Fruit fly (Drosophila melanogaster) whole organism, embryonic: ENCODE measurements around the gene mv.

ENCODE experiments used
- ATbp ChIP-seq: fragments of 200-800 bp; sonication (Bioruptor generic); optimal IDR thresholded peaks from 2 replicates; lab custom pipeline; 2017; ENCODE audit warnings: missing biosample characterization, mild to moderate bottlenecking, missing genetic modification characterization, missing genetic modification reagents
- Adf1 ChIP-seq: fragments of 200-800 bp; sonication (Bioruptor generic); IDR thresholded peaks from 2 replicates; pipeline ENCODE4 v1.3.6; 2022; ENCODE audit warnings: missing biosample characterization, missing genetic modification characterization
- Blimp-1 ChIP-seq: fragments of 200-800 bp; sonication (Bioruptor generic); optimal IDR thresholded peaks from 3 replicates; lab custom pipeline; 2018; ENCODE audit warnings: missing biosample characterization, missing genetic modification characterization, mild to moderate bottlenecking, moderate library complexity, missing genetic modification reagents
- CG11093 ChIP-seq: fragments of 200-800 bp; sonication (Bioruptor generic); IDR thresholded peaks from 3 replicates; pipeline ENCODE4 v1.3.6; 2022; ENCODE audit warnings: missing biosample characterization, missing genetic modification characterization
- CG11696 ChIP-seq: fragments of 200-800 bp; sonication (Bioruptor generic); IDR thresholded peaks from 2 replicates; pipeline ENCODE4 v1.3.6; 2022; ENCODE audit warnings: missing biosample characterization, missing genetic modification characterization
- CG12071 ChIP-seq: fragments of 200-800 bp; sonication (Bioruptor generic); optimal IDR thresholded peaks from 3 replicates; lab custom pipeline; 2018; ENCODE audit warnings: missing biosample characterization, mild to moderate bottlenecking, missing genetic modification characterization
- CG12769 ChIP-seq: fragments of 200-800 bp; sonication (Bioruptor generic); optimal IDR thresholded peaks from 2 replicates; lab custom pipeline; 2019; ENCODE audit warnings: missing biosample characterization, mild to moderate bottlenecking, missing genetic modification characterization, moderate library complexity
- CG13287 ChIP-seq: fragments of 200-800 bp; sonication (Bioruptor generic); IDR thresholded peaks from 2 replicates; pipeline ENCODE4 v1.3.6; 2022; ENCODE audit warnings: missing biosample characterization, missing genetic modification characterization; ENCODE audit not compliant: partially characterized antibody
- CG13894 ChIP-seq: fragments of 200-800 bp; sonication (Bioruptor generic); optimal IDR thresholded peaks from 3 replicates; lab custom pipeline; 2018; ENCODE audit warnings: missing biosample characterization, mild to moderate bottlenecking, missing genetic modification characterization, moderate library complexity
- CG14014 ChIP-seq: fragments of 200-800 bp; sonication (Bioruptor generic); IDR thresholded peaks from 2 replicates; pipeline ENCODE4 v1.3.6; 2022; ENCODE audit warnings: missing biosample characterization, missing genetic modification characterization
- CG14441 ChIP-seq: fragments of 200-800 bp; sonication (Bioruptor generic); IDR thresholded peaks from 2 replicates; pipeline ENCODE4 v1.3.6; 2022; ENCODE audit warnings: missing biosample characterization, missing genetic modification characterization
- CG14860 ChIP-seq: fragments of 200-800 bp; sonication (Bioruptor generic); IDR thresholded peaks from 3 replicates; pipeline ENCODE4 v1.3.6; 2022; ENCODE audit warnings: missing biosample characterization, missing genetic modification characterization; ENCODE audit not compliant: partially characterized antibody
- CG15011 ChIP-seq: fragments of 200-800 bp; sonication (Bioruptor generic); optimal IDR thresholded peaks from 3 replicates; lab custom pipeline; 2018; ENCODE audit warnings: missing biosample characterization, mild to moderate bottlenecking, missing genetic modification characterization
- CG16863 ChIP-seq: fragments of 200-800 bp; sonication (Bioruptor generic); optimal IDR thresholded peaks from 3 replicates; lab custom pipeline; 2016; ENCODE audit warnings: missing biosample characterization, missing genetic modification characterization
- CG17829 ChIP-seq: fragments of 200-800 bp; optimal IDR thresholded peaks from 2 replicates; lab custom pipeline; 2019; ENCODE audit warnings: missing biosample characterization, mild to moderate bottlenecking, missing genetic modification characterization, moderate library complexity
- CG2875 ChIP-seq: fragments of 200-800 bp; sonication (Bioruptor generic); optimal IDR thresholded peaks from 2 replicates; lab custom pipeline; 2017; ENCODE audit warnings: missing biosample characterization, mild to moderate bottlenecking, missing genetic modification characterization, missing genetic modification reagents
- CG30403 ChIP-seq: fragments of 200-800 bp; sonication (Bioruptor generic); optimal IDR thresholded peaks from 3 replicates; lab custom pipeline; 2016; ENCODE audit warnings: missing biosample characterization, missing genetic modification characterization
- CG3065 ChIP-seq: fragments of 200-800 bp; sonication (Bioruptor generic); optimal IDR thresholded peaks from 2 replicates; lab custom pipeline; 2016; ENCODE audit warnings: missing biosample characterization, missing genetic modification characterization
- CG4854 ChIP-seq: fragments of 200-800 bp; sonication (Bioruptor generic); optimal IDR thresholded peaks from 2 replicates; lab custom pipeline; 2016; ENCODE audit warnings: missing biosample characterization, missing genetic modification characterization, inconsistent platforms
- CG6813 ChIP-seq: fragments of 200-800 bp; sonication (Bioruptor generic); optimal IDR thresholded peaks from 2 replicates; lab custom pipeline; 2017; ENCODE audit warnings: missing biosample characterization, missing genetic modification characterization, mild to moderate bottlenecking, moderate library complexity, missing genetic modification reagents
- CG7839 ChIP-seq: fragments of 200-800 bp; sonication (Bioruptor generic); optimal IDR thresholded peaks from 3 replicates; lab custom pipeline; 2018; ENCODE audit warnings: missing biosample characterization, mild to moderate bottlenecking, missing genetic modification characterization, moderate library complexity
- Camta ChIP-seq: fragments of 200-800 bp; sonication (Bioruptor generic); optimal IDR thresholded peaks from 2 replicates; lab custom pipeline; 2016; ENCODE audit warnings: missing biosample characterization, missing genetic modification characterization
- Dll ChIP-seq: fragments of 200-800 bp; sonication (Bioruptor generic); IDR thresholded peaks from 4 replicates; pipeline ENCODE4 v1.3.6; 2022; ENCODE audit warnings: missing biosample characterization, missing genetic modification characterization; ENCODE audit not compliant: partially characterized antibody
- Mes4 ChIP-seq: fragments of 200-800 bp; sonication (Bioruptor generic); optimal IDR thresholded peaks from 2 replicates; lab custom pipeline; 2016; ENCODE audit warnings: missing biosample characterization, missing genetic modification characterization
- Mrtf ChIP-seq: fragments of 200-800 bp; sonication (Bioruptor generic); IDR thresholded peaks from 3 replicates; pipeline ENCODE4 v1.3.6; 2022; ENCODE audit warnings: missing biosample characterization, missing genetic modification characterization
- Nf-YB ChIP-seq: fragments of 200-800 bp; sonication (Bioruptor generic); optimal IDR thresholded peaks from 3 replicates; lab custom pipeline; 2019; ENCODE audit warnings: missing biosample characterization, mild to moderate bottlenecking, missing genetic modification characterization, moderate library complexity
- Rfx ChIP-seq: fragments of 200-800 bp; sonication (Bioruptor generic); IDR thresholded peaks from 2 replicates; pipeline ENCODE4 v1.3.6; 2022; ENCODE audit warnings: missing biosample characterization, missing genetic modification characterization
- ap ChIP-seq: fragments of 200-800 bp; sonication (Bioruptor generic); IDR thresholded peaks from 2 replicates; pipeline ENCODE4 v1.3.6; 2022; ENCODE audit warnings: missing biosample characterization, missing genetic modification characterization
- cas ChIP-seq: fragments of 200-800 bp; sonication (Bioruptor generic); IDR thresholded peaks from 2 replicates; pipeline ENCODE4 v1.3.6; 2022; ENCODE audit warnings: missing biosample characterization, missing genetic modification characterization
- caup ChIP-seq: fragments of 200-800 bp; sonication (Bioruptor generic); optimal IDR thresholded peaks from 3 replicates; lab custom pipeline; 2017; ENCODE audit warnings: missing biosample characterization, mild to moderate bottlenecking, missing genetic modification characterization, moderate library complexity; ENCODE audit not compliant: severe bottlenecking
- ci ChIP-seq: fragments of 200-800 bp; sonication (Bioruptor generic); IDR thresholded peaks from 3 replicates; pipeline ENCODE4 v1.3.6; 2022; ENCODE audit warnings: missing biosample characterization, missing genetic modification characterization
- crol ChIP-seq: fragments of 200-800 bp; sonication (Bioruptor generic); IDR thresholded peaks from 2 replicates; pipeline ENCODE4 v1.3.6; 2022; ENCODE audit warnings: missing biosample characterization, missing genetic modification characterization
- ewg ChIP-seq: fragments of 200-800 bp; sonication (Bioruptor generic); optimal IDR thresholded peaks from 3 replicates; lab custom pipeline; 2017; ENCODE audit warnings: mild to moderate bottlenecking, missing biosample characterization, missing genetic modification reagents, missing genetic modification characterization
- fd3F ChIP-seq: fragments of 200-800 bp; sonication (Bioruptor generic); optimal IDR thresholded peaks from 2 replicates; lab custom pipeline; 2018; ENCODE audit warnings: missing biosample characterization, mild to moderate bottlenecking, missing genetic modification characterization, moderate library complexity
- gem ChIP-seq: fragments of 200-800 bp; sonication (Bioruptor generic); optimal IDR thresholded peaks from 2 replicates; lab custom pipeline; 2019; ENCODE audit warnings: missing biosample characterization, mild to moderate bottlenecking, missing genetic modification characterization, moderate library complexity
- her ChIP-seq: fragments of 200-800 bp; sonication (Bioruptor generic); optimal IDR thresholded peaks from 2 replicates; lab custom pipeline; 2016; ENCODE audit warnings: missing biosample characterization, missing genetic modification characterization
- jing ChIP-seq: fragments of 200-800 bp; sonication (Bioruptor generic); optimal IDR thresholded peaks from 2 replicates; lab custom pipeline; 2018; ENCODE audit warnings: missing biosample characterization, mild to moderate bottlenecking, missing genetic modification characterization
- lab ChIP-seq: fragments of 200-800 bp; sonication (Bioruptor generic); optimal IDR thresholded peaks from 3 replicates; lab custom pipeline; 2017; ENCODE audit warnings: missing biosample characterization, missing genetic modification characterization, mild to moderate bottlenecking, moderate library complexity, missing genetic modification reagents
- lov ChIP-seq, 2 experiments: fragments of 200-800 bp in 1 of 2; fragments of >200 bp in 1 of 2; sonication (Bioruptor generic) in 1 of 2; IDR thresholded peaks in 1 of 2; optimal IDR thresholded peaks in 1 of 2; 2 replicates in 1 of 2; 3 replicates in 1 of 2; pipeline versions ENCODE4 v1.3.6 to Lab custom; 2017 to 2022; ENCODE audit warnings: missing biosample characterization in 1 of 2, missing genetic modification characterization in 1 of 2
- odd ChIP-seq: fragments of 200-800 bp; sonication (Bioruptor generic); optimal IDR thresholded peaks from 2 replicates; lab custom pipeline; 2017; ENCODE audit warnings: missing biosample characterization, mild to moderate bottlenecking, missing genetic modification characterization
- psq ChIP-seq: fragments of 200-800 bp; sonication (Bioruptor generic); optimal IDR thresholded peaks from 2 replicates; lab custom pipeline; 2017; ENCODE audit warnings: missing biosample characterization, missing genetic modification characterization
- pzg ChIP-seq: fragments of 200-800 bp; sonication (Bioruptor generic); optimal IDR thresholded peaks from 3 replicates; lab custom pipeline; 2018; ENCODE audit warnings: missing biosample characterization, mild to moderate bottlenecking, missing genetic modification characterization, moderate library complexity
- sens ChIP-seq: fragments of 200-800 bp; sonication (Bioruptor generic); peaks from one replicate; lab custom pipeline; 2016; ENCODE audit warnings: missing biosample characterization, missing genetic modification characterization
- sens-2 ChIP-seq: fragments of 200-800 bp; sonication (Bioruptor generic); IDR thresholded peaks from 2 replicates; pipeline ENCODE4 v1.3.6; 2022; ENCODE audit warnings: missing biosample characterization, missing genetic modification characterization
- sqz ChIP-seq: fragments of 200-800 bp; sonication (Bioruptor generic); optimal IDR thresholded peaks from 3 replicates; lab custom pipeline; 2018; ENCODE audit warnings: missing biosample characterization, mild to moderate bottlenecking, missing genetic modification characterization
- unc-4 ChIP-seq: fragments of 200-800 bp; sonication (Bioruptor generic); IDR thresholded peaks from 2 replicates; pipeline ENCODE4 v1.3.6; 2022; ENCODE audit warnings: missing biosample characterization, missing genetic modification characterization; ENCODE audit not compliant: partially characterized antibody
- unpg ChIP-seq: fragments of 200-800 bp; sonication (Bioruptor generic); optimal IDR thresholded peaks from 3 replicates; lab custom pipeline; 2018; ENCODE audit warnings: missing biosample characterization, mild to moderate bottlenecking, missing genetic modification characterization, moderate library complexity

Gene mv

dm6 chr3L:2005551-2005950, 41.6 kb upstream of the mv start, which contains the start of gene CG42841:
Gene CG42841, minus strand, starts transcription at chr3L:2005651.
- TF ChIP-seq CG6813 (GFP tag; lab: Kevin White, UChicago) (no peak), CG11696 (GFP tag; lab: Robert Waterston, UW) (no peak), CG14860 (GFP tag; lab: Robert Waterston, UW) (no peak), cas (no peak), Mrtf (GFP tag; lab: Robert Waterston, UW) (no peak), Adf1 (GFP tag; lab: Robert Waterston, UW) (no peak)

DNA sequence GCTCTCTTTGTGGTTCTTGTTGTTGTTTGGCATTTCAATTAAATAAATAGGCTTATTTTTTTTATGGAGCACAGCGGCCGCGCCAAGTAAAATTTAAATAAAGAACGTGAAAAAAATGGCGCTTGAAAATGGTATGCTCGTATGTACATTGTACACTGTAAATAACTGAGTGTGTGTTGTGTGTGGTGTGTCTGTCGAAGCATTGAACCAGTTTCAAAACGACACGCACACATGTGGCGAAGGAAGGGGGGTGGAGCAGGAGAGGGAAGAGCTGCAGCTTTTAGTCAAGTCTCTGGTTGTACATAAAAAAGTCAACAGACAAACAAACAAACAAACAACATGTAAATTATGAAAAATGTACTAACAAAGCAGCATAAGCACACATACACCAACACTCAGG, 40.8 kb upstream of the mv start:
- TF ChIP-seq Rfx (0 out of 2 replicates have a peak, but pooled peaks have one; percentile 4), sens (peak; percentile 18), lov (optimal IDR thresholded peaks at IDR 0.05; lab: Kevin White, UChicago) (no peak), lov (GFP tag; IDR thresholded peaks at IDR 0.05; lab: Robert Waterston, UW) (0 out of 3 replicates have a peak, but pooled peaks have one; percentile 14), CG15011 (GFP tag; lab: Kevin White, UChicago) (no peak), jing (no peak), CG16863 (GFP tag; lab: Kevin White, UChicago) (peak; percentile 22), CG17829 (tag; lab: Kevin White, UChicago) (no peak), unpg (GFP tag; lab: Kevin White, UChicago) (no peak), CG13287 (GFP tag; lab: Robert Waterston, UW) (no peak), sens-2 (GFP tag; lab: Robert Waterston, UW) (no peak), ATbp (GFP tag; lab: Kevin White, UChicago) (peak; percentile 61), CG3065 (GFP tag; lab: Kevin White, UChicago) (no peak), sqz (GFP tag; lab: Kevin White, UChicago) (no peak), CG13894 (tag; lab: Kevin White, UChicago) (no peak), Camta (GFP tag; lab: Kevin White, UChicago) (no peak), CG14014 (0 out of 2 replicates have a peak, but pooled peaks have one; percentile 26), lab (GFP tag; lab: Kevin White, UChicago) (peak; percentile 27), Mes4 (no peak), Nf-YB (GFP tag; lab: Kevin White, UChicago) (no peak), pzg (GFP tag; lab: Kevin White, UChicago) (no peak), CG6813 (GFP tag; lab: Kevin White, UChicago) (peak; percentile 29), ci (GFP tag; lab: Robert Waterston, UW) (0 out of 3 replicates have a peak, but pooled peaks have one; percentile 41), CG12769 (peak; percentile 23), CG14441 (GFP tag; lab: Robert Waterston, UW) (no peak), Blimp-1 (GFP tag; lab: Kevin White, UChicago) (peak; percentile 37), psq (GFP tag; lab: Kevin White, UChicago) (no peak), fd3F (GFP tag; lab: Kevin White, UChicago) (no peak), her (GFP tag; lab: Kevin White, UChicago) (no peak), CG12071 (GFP tag; lab: Kevin White, UChicago) (peak; percentile 21), crol (GFP tag; lab: Robert Waterston, UW) (no peak), unc-4 (GFP tag; lab: Robert Waterston, UW) (no peak), gem (tag; lab: Kevin White, UChicago) (peak; percentile 32), odd (no peak), CG4854 (GFP tag; lab: Kevin White, UChicago) (no peak), Dll (no peak), CG7839 (tag; lab: Kevin White, UChicago) (peak; percentile 8), CG11093 (GFP tag; lab: Robert Waterston, UW) (no peak), CG30403 (GFP tag; lab: Kevin White, UChicago) (no peak), ewg (GFP tag; lab: Kevin White, UChicago) (peak; percentile 1), CG2875 (GFP tag; lab: Kevin White, UChicago) (peak; percentile 19), caup (GFP tag; lab: Kevin White, UChicago) (peak; percentile 24), ap (GFP tag; lab: Robert Waterston, UW) (no peak)
